Fruit fly (Drosophila melanogaster): ENCODE measurements around the gene Lipt2.

DNA sequence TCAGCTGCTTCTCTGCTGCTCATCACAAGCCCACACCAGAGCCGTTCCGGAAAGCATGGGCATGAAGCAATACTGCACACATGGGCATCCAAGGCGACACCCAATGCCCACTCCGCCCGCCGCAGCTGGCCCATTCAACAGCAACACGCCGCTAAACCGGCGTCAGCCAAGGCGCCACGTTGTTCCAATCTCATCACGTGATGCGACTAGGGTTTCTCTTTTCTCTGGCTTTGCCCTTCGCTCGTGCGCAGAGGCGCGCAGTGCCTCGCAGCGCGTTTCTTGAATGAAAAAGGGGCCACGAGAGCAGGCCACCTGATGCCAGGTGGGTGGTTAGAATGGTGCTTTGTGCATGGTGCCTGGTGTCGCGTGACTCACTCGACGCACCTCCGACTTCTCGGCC is 12.1 kb upstream of the Lipt2 start:
- TF ChIP-seq CG8478 (optimal IDR thresholded peaks at IDR 0.05) (no peak), CTCF (optimal IDR thresholded peaks at IDR 0.05) (no peak)

Data from S2 (cell line).